Fruit fly (Drosophila melanogaster) whole organism, pupa: ENCODE data around the gene CG32459.

Experiments
- CG10348 ChIP-seq: fragments of 200-800 bp; sonication (Bioruptor generic); IDR thresholded peaks from 2 replicates; pipeline ENCODE4 v1.3.6; 2022; ENCODE audit warnings: missing biosample characterization, missing genetic modification characterization
- CG12605 ChIP-seq: fragments of 200-800 bp; sonication (Bioruptor generic); IDR thresholded peaks from 2 replicates; pipeline ENCODE4 v1.3.6; 2022; ENCODE audit warnings: missing biosample characterization, missing genetic modification characterization
- CG13204 ChIP-seq: fragments of 200-800 bp; sonication (Bioruptor generic); optimal IDR thresholded peaks from 2 replicates; lab custom pipeline; 2018; ENCODE audit warnings: missing biosample characterization, mild to moderate bottlenecking, missing genetic modification characterization, moderate library complexity
- CG14655 ChIP-seq: fragments of 200-800 bp; sonication (Bioruptor generic); optimal IDR thresholded peaks from 3 replicates; lab custom pipeline; 2017; ENCODE audit warnings: mild to moderate bottlenecking, missing biosample characterization, missing genetic modification reagents, missing genetic modification characterization
- CG15710 ChIP-seq: fragments of 200-800 bp; sonication (Bioruptor generic); optimal IDR thresholded peaks from 2 replicates; lab custom pipeline; 2018; ENCODE audit warnings: missing biosample characterization, mild to moderate bottlenecking, missing genetic modification characterization, moderate library complexity
- CG17806 ChIP-seq: fragments of 200-800 bp; sonication (Bioruptor generic); optimal IDR thresholded peaks from 2 replicates; lab custom pipeline; 2018; ENCODE audit warnings: missing biosample characterization, mild to moderate bottlenecking, missing genetic modification characterization, moderate library complexity
- CG32121 ChIP-seq: fragments of 200-800 bp; sonication (Bioruptor generic); IDR thresholded peaks from 2 replicates; pipeline ENCODE4 v1.3.6; 2022; ENCODE audit warnings: missing biosample characterization, missing genetic modification characterization
- CG34367 ChIP-seq: fragments of 200-800 bp; sonication (Bioruptor generic); optimal IDR thresholded peaks from 2 replicates; lab custom pipeline; 2018; ENCODE audit warnings: missing biosample characterization, mild to moderate bottlenecking, missing genetic modification characterization
- CG4496 ChIP-seq: fragments of 200-800 bp; sonication (Bioruptor generic); IDR thresholded peaks from 3 replicates; pipeline ENCODE4 v1.3.6; 2022; ENCODE audit warnings: missing biosample characterization, missing genetic modification characterization
- CG8159 ChIP-seq: fragments of 200-800 bp; sonication (Bioruptor generic); optimal IDR thresholded peaks from 3 replicates; lab custom pipeline; 2018; ENCODE audit warnings: missing biosample characterization, mild to moderate bottlenecking, missing genetic modification characterization, moderate library complexity
- CG8301 ChIP-seq: fragments of 200-800 bp; sonication (Bioruptor generic); optimal IDR thresholded peaks from 2 replicates; lab custom pipeline; 2018; ENCODE audit warnings: missing biosample characterization, mild to moderate bottlenecking, missing genetic modification characterization
- CG9948 ChIP-seq: fragments of 200-800 bp; sonication (Bioruptor generic); optimal IDR thresholded peaks from 2 replicates; lab custom pipeline; 2018; ENCODE audit warnings: missing biosample characterization, mild to moderate bottlenecking, missing genetic modification characterization, moderate library complexity
- D1 ChIP-seq: fragments of 200-800 bp; sonication (Bioruptor generic); optimal IDR thresholded peaks from 2 replicates; lab custom pipeline; 2018; ENCODE audit warnings: missing biosample characterization, mild to moderate bottlenecking, missing genetic modification characterization, moderate library complexity
- EcR ChIP-seq: fragments of 200-800 bp; sonication (Bioruptor generic); optimal IDR thresholded peaks from 3 replicates; lab custom pipeline; 2019; ENCODE audit warnings: missing biosample characterization, missing genetic modification characterization, mild to moderate bottlenecking, moderate library complexity, missing genetic modification reagents
- Ets98B ChIP-seq: fragments of 200-800 bp; sonication (Bioruptor generic); IDR thresholded peaks from 2 replicates; pipeline ENCODE4 v1.3.6; 2022; ENCODE audit warnings: missing biosample characterization, missing genetic modification characterization
- Pif1A ChIP-seq: fragments of 200-800 bp; sonication (Bioruptor generic); optimal IDR thresholded peaks from 3 replicates; lab custom pipeline; 2016; ENCODE audit warnings: missing biosample characterization, missing genetic modification characterization
- Pif1B ChIP-seq: fragments of 200-800 bp; sonication (Bioruptor generic); optimal IDR thresholded peaks from 3 replicates; lab custom pipeline; 2016; ENCODE audit warnings: missing biosample characterization, missing genetic modification characterization
- Snoo ChIP-seq: fragments of 200-800 bp; sonication (Bioruptor generic); optimal IDR thresholded peaks from 3 replicates; lab custom pipeline; 2017; ENCODE audit warnings: missing biosample characterization, mild to moderate bottlenecking, missing genetic modification characterization, inconsistent platforms
- fd96Ca ChIP-seq: fragments of 200-800 bp; sonication (Bioruptor generic); IDR thresholded peaks from 3 replicates; pipeline ENCODE4 v1.3.6; 2022; ENCODE audit warnings: missing biosample characterization, missing genetic modification characterization
- gl ChIP-seq: fragments of 200-800 bp; sonication (Bioruptor generic); optimal IDR thresholded peaks from 2 replicates; lab custom pipeline; 2018; ENCODE audit warnings: missing biosample characterization, mild to moderate bottlenecking, missing genetic modification characterization
- rn ChIP-seq: fragments of 200-800 bp; sonication (Bioruptor generic); IDR thresholded peaks from 2 replicates; pipeline ENCODE4 v1.3.6; 2022; ENCODE audit warnings: missing biosample characterization, missing genetic modification characterization

The CG32459 gene

dm6 chr3L:22865061-22865418 is 9.2 kb upstream of the CG32459 start:
- peak; percentile 33; the same call in 2 of the 3 replicates for TF ChIP-seq CG4496 (GFP tag; lab: Robert Waterston, UW)
- TF ChIP-seq CG12605: 0 out of 2 replicates have a peak, but pooled peaks have one; percentile 25
- TF ChIP-seq gl (tag; lab: Kevin White, UChicago): no peak
- peak; percentile 54 for TF ChIP-seq CG9948 (tag; lab: Kevin White, UChicago)
- TF ChIP-seq CG10348 (GFP tag; lab: Robert Waterston, UW): no peak
- peak; percentile 84 for TF ChIP-seq Pif1B (GFP tag; lab: Kevin White, UChicago)
- TF ChIP-seq CG14655: no peak
- TF ChIP-seq CG17806: peak; percentile 51
- TF ChIP-seq CG13204 (GFP tag; lab: Kevin White, UChicago): no peak
- peak; percentile 72 for TF ChIP-seq Snoo (tag; lab: Kevin White, UChicago)
- peak; percentile 63 for TF ChIP-seq CG8301 (tag; lab: Kevin White, UChicago)
- no peak for TF ChIP-seq EcR (GFP tag; lab: Kevin White, UChicago)
- TF ChIP-seq CG15710: peak; percentile 64
- peak; percentile 74 for TF ChIP-seq CG32121 (GFP tag; lab: Robert Waterston, UW)
- no peak; the same call in 2 of the 3 replicates for TF ChIP-seq fd96Ca
- TF ChIP-seq Ets98B (GFP tag; lab: Robert Waterston, UW): no peak; the same call in none of the 2 replicates
- peak; percentile 65 for TF ChIP-seq CG8159 (tag; lab: Kevin White, UChicago)
- peak; percentile 71 for TF ChIP-seq Pif1A (GFP tag; lab: Kevin White, UChicago)

DNA sequence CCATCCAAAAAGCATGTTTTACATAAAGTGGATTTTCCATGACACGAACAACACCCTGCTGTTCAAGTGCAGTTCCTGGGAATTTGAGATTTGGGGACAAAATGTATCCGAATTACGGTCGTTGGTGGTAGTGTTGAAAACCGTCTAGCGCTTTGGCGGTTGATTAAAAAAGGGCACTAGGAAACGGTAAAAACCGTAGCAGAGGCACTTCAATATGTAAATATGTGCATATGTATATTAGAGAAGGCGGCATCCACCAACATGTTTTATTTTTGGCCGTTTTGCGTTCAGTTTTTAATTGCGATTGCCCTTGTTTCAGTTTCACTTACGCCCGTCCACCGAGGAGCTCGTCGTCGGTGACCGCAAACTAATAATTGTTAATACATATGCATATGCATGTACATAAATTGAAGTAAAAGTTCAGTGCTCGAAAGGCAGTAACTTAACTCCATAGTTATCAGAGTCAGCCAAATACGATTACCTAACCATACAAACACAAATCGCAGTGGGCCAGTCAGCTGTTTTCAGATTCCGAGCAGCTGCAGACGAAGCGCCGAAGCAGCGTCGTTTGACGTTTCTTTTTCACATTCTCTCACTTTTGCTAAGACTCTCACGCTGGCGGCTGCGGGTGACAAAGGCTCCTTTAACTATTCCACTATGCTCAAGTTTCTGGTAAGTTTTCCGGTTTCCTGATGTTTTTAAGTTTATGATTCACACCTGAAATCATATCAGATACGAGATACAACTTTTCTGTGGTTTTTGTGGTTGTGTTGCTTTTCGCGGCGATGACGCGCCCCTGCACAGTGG is 8.6 kb upstream of the CG32459 start, which contains the start of gene CG33170:
Gene CG33170, plus strand, starts transcription at position 347 of the 807 bp plus-strand sequence.
- TF ChIP-seq CG8159 (tag; lab: Kevin White, UChicago) (no peak), CG4496 (GFP tag; lab: Robert Waterston, UW) (0 out of 3 replicates have a peak, but pooled peaks have one; percentile 6), EcR (GFP tag; lab: Kevin White, UChicago) (peak; percentile 8), gl (tag; lab: Kevin White, UChicago) (peak; percentile 14), fd96Ca (0 out of 3 replicates have a peak, but pooled peaks have one; percentile 52)

DNA sequence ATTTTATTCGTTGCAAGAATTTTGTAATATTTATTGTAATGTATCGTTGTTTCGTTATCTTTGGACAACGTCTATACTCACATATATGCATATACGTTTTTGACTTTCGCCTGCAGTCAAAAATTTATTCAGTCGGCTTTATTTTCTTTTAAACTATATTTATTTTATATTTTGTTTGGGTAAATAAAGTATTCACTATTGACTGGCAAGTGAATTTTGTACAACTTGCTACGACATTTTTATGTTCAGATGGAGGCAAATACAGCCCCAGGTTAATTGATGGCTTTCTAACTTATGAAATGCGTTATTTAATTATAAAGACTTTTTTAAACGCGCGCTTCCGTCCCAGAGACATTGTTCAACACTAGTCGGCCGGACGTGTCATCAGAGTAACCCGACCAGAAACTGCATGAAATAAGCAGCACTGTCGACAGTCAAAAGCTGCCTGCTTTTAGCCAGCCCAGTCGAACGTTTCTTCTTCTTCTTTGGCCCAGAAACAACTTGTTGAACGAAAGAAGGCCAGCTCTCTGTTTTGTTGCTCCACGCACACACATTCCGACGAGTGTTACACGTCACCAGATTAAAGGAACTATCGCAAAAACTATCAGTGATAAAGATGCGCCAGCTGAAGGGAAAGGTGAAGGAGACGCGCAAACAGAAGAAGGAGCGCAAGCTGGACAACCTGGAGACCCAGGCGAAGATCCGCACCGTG is 7.7 kb upstream of the CG32459 start, which contains the start of gene CG33169:
Gene CG33169, plus strand, starts transcription at position 498 of the 712 bp plus-strand sequence.
- TF ChIP-seq CG17806: peak; percentile 40
- TF ChIP-seq CG10348 (GFP tag; lab: Robert Waterston, UW): peak; percentile 43; the same call in 1 of the 2 replicates
- no peak for TF ChIP-seq CG34367 (tag; lab: Kevin White, UChicago)
- peak; percentile 91 for TF ChIP-seq CG12605
- peak; percentile 2 for TF ChIP-seq Pif1A (GFP tag; lab: Kevin White, UChicago)
- TF ChIP-seq Pif1B (GFP tag; lab: Kevin White, UChicago): peak; percentile 15
- no peak for TF ChIP-seq CG9948 (tag; lab: Kevin White, UChicago)
- peak; percentile 15 for TF ChIP-seq CG8159 (tag; lab: Kevin White, UChicago)
- peak; percentile 66 for TF ChIP-seq CG32121 (GFP tag; lab: Robert Waterston, UW)
- peak; percentile 59; the same call in 1 of the 3 replicates for TF ChIP-seq fd96Ca
- TF ChIP-seq CG4496 (GFP tag; lab: Robert Waterston, UW): peak; percentile 82
- TF ChIP-seq gl (tag; lab: Kevin White, UChicago): no peak
- TF ChIP-seq EcR (GFP tag; lab: Kevin White, UChicago): peak; percentile 18
- peak; percentile 77 for TF ChIP-seq rn (GFP tag; lab: Robert Waterston, UW)
- TF ChIP-seq Snoo (tag; lab: Kevin White, UChicago): peak; percentile 74
- TF ChIP-seq CG8301 (tag; lab: Kevin White, UChicago): no peak
- peak; percentile 64 for TF ChIP-seq Ets98B (GFP tag; lab: Robert Waterston, UW)
- peak; percentile 55 for TF ChIP-seq CG15710
- TF ChIP-seq CG14655: peak; percentile 12
- peak; percentile 42 for TF ChIP-seq D1 (tag; lab: Kevin White, UChicago)
- TF ChIP-seq CG13204 (GFP tag; lab: Kevin White, UChicago): no peak

DNA sequence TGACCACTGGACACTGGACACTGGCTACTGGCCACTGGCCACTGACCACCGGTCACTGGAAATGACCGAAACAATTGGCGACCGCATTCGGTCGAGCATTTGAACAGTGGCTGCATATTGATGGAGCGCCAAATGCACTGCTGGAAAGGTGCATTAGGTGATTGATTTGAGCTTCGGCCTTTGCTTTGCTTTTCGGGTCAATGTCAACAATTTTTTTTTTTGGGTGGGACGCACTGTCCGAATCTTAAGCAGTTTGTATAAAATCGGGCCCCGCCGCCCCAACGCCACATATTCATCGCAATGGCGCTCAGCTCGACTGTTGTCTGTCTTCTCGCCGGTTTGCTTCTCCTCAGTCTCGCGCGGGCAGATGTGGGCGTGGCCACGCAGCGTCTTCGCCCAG is 4.6 kb upstream of the CG32459 start, which contains the start of gene CG13239:
Gene CG13239, plus strand, starts transcription at position 301 of the 400 bp plus-strand sequence.
- no peak for TF ChIP-seq CG4496 (GFP tag; lab: Robert Waterston, UW)
- TF ChIP-seq CG10348 (GFP tag; lab: Robert Waterston, UW): no peak
- TF ChIP-seq Pif1A (GFP tag; lab: Kevin White, UChicago): no peak
- no peak for TF ChIP-seq rn (GFP tag; lab: Robert Waterston, UW)
- no peak for TF ChIP-seq CG8159 (tag; lab: Kevin White, UChicago)
- TF ChIP-seq Ets98B (GFP tag; lab: Robert Waterston, UW): no peak
- TF ChIP-seq D1 (tag; lab: Kevin White, UChicago): no peak
- TF ChIP-seq CG34367 (tag; lab: Kevin White, UChicago): no peak
- no peak for TF ChIP-seq CG8301 (tag; lab: Kevin White, UChicago)
- no peak for TF ChIP-seq CG32121 (GFP tag; lab: Robert Waterston, UW)
- no peak for TF ChIP-seq CG12605

DNA sequence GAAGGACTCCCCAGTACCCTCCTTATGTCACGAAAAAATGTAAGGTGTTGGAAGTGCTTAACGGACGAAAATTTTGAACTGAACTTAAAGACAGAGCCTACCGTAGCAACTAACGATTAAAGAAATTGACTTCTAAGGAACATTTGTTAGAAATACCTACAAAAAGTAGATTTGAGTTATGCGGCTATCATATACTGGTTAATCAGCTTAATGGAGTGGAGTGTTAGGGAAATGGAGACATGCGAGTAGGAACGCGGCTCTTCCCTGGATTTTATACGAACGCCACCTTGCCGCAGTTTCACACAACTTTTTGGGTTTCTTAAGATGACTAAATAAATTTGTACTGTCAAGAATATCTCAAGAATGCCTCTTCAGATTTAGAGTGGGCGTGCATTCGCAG is 2.4 kb downstream of the CG32459 start, which contains the start of gene CG32462:
Gene CG32462, minus strand, starts transcription at position 101 of the 400 bp plus-strand sequence.
- TF ChIP-seq CG4496 (GFP tag; lab: Robert Waterston, UW): no peak
- TF ChIP-seq, all 21 proteins: peak for 0
